Fruit fly (Drosophila melanogaster) whole organism, embryonic: ENCODE results near the gene Lamp1.

ENCODE experiments used
- Abd-B ChIP-seq: fragments of 200-800 bp; sonication (Bioruptor generic); optimal IDR thresholded peaks from 2 replicates; lab custom pipeline; 2018; ENCODE audit warnings: missing biosample characterization, mild to moderate bottlenecking, missing genetic modification characterization, moderate library complexity
- Adf1 ChIP-seq: fragments of 200-800 bp; sonication (Bioruptor generic); IDR thresholded peaks from 2 replicates; pipeline ENCODE4 v1.3.6; 2022; ENCODE audit warnings: missing biosample characterization, missing genetic modification characterization
- Bgb ChIP-seq: fragments of 200-800 bp; sonication (Bioruptor generic); IDR thresholded peaks from 2 replicates; pipeline ENCODE4 v1.3.6; 2022; ENCODE audit warnings: missing biosample characterization, missing genetic modification characterization; ENCODE audit not compliant: partially characterized antibody
- CG10209 ChIP-seq: fragments of 200-800 bp; sonication (Bioruptor generic); optimal IDR thresholded peaks from 3 replicates; lab custom pipeline; 2017; ENCODE audit warnings: missing biosample characterization, mild to moderate bottlenecking, missing genetic modification characterization, missing genetic modification reagents
- CG11085 ChIP-seq: fragments of 200-800 bp; sonication (Bioruptor generic); IDR thresholded peaks from 2 replicates; pipeline ENCODE4 v1.3.6; 2022; ENCODE audit warnings: missing biosample characterization, missing genetic modification characterization
- CG12155 ChIP-seq: fragments of 200-800 bp; sonication (Bioruptor generic); optimal IDR thresholded peaks from 3 replicates; lab custom pipeline; 2016; ENCODE audit warnings: missing biosample characterization, missing genetic modification characterization
- CG12236 ChIP-seq: fragments of 200-800 bp; sonication (Bioruptor generic); optimal IDR thresholded peaks from 2 replicates; lab custom pipeline; 2016; ENCODE audit warnings: missing biosample characterization, missing genetic modification characterization
- CG1233 ChIP-seq: fragments of 200-800 bp; sonication (Bioruptor generic); optimal IDR thresholded peaks from 4 replicates; lab custom pipeline; 2018; ENCODE audit warnings: missing biosample characterization, mild to moderate bottlenecking, missing genetic modification characterization
- CG14050 ChIP-seq: fragments of 200-800 bp; sonication (Bioruptor generic); IDR thresholded peaks from 3 replicates; pipeline ENCODE4 v1.3.6; 2022; ENCODE audit warnings: missing biosample characterization, missing genetic modification characterization
- CG15514 ChIP-seq: fragments of 200-800 bp; sonication (Bioruptor generic); optimal IDR thresholded peaks from 3 replicates; lab custom pipeline; 2017; ENCODE audit warnings: missing biosample characterization, missing genetic modification characterization, mild to moderate bottlenecking, moderate library complexity, missing genetic modification reagents
- CG2199 ChIP-seq: fragments of 200-800 bp; sonication (Bioruptor generic); IDR thresholded peaks from 3 replicates; pipeline ENCODE4 v1.3.6; 2022; ENCODE audit warnings: missing biosample characterization, missing genetic modification characterization
- CG2202 ChIP-seq: fragments of 200-800 bp; sonication (Bioruptor generic); optimal IDR thresholded peaks from 2 replicates; lab custom pipeline; 2018; ENCODE audit warnings: missing biosample characterization, mild to moderate bottlenecking, missing genetic modification characterization
- CG3065 ChIP-seq: fragments of 200-800 bp; sonication (Bioruptor generic); optimal IDR thresholded peaks from 2 replicates; lab custom pipeline; 2016; ENCODE audit warnings: missing biosample characterization, missing genetic modification characterization
- CG31441 ChIP-seq: fragments of 200-800 bp; sonication (Bioruptor generic); IDR thresholded peaks from 2 replicates; pipeline ENCODE4 v1.3.6; 2022; ENCODE audit warnings: missing biosample characterization, missing genetic modification characterization
- CG3163 ChIP-seq: fragments of 200-800 bp; sonication (Bioruptor generic); optimal IDR thresholded peaks from 3 replicates; lab custom pipeline; 2016; ENCODE audit warnings: missing biosample characterization, missing genetic modification characterization
- CG3281 ChIP-seq: fragments of 200-800 bp; sonication (Bioruptor generic); optimal IDR thresholded peaks from 3 replicates; lab custom pipeline; 2017; ENCODE audit warnings: missing biosample characterization, mild to moderate bottlenecking, missing genetic modification characterization
- CG33213 ChIP-seq: fragments of 200-800 bp; sonication (Bioruptor generic); optimal IDR thresholded peaks from 3 replicates; lab custom pipeline; 2016; ENCODE audit warnings: missing biosample characterization, missing genetic modification characterization
- CG34422 ChIP-seq: fragments of 200-800 bp; sonication (Bioruptor generic); IDR thresholded peaks from 3 replicates; pipeline ENCODE4 v1.3.6; 2022; ENCODE audit warnings: missing biosample characterization, missing genetic modification characterization
- CG42726 ChIP-seq: fragments of 200-800 bp; sonication (Bioruptor generic); IDR thresholded peaks from 2 replicates; pipeline ENCODE4 v1.3.6; 2022; ENCODE audit warnings: missing biosample characterization, missing genetic modification characterization; ENCODE audit not compliant: partially characterized antibody
- CG4360 ChIP-seq: fragments of 200-800 bp; sonication (Bioruptor generic); IDR thresholded peaks from 2 replicates; pipeline ENCODE4 v1.3.6; 2022; ENCODE audit warnings: missing biosample characterization, missing genetic modification characterization
- CG6689 ChIP-seq: fragments of 200-800 bp; sonication (Bioruptor generic); IDR thresholded peaks from 2 replicates; pipeline ENCODE4 v1.3.6; 2022; ENCODE audit warnings: missing biosample characterization, missing genetic modification characterization
- CG9932 ChIP-seq: fragments of 200-800 bp; sonication (Bioruptor generic); IDR thresholded peaks from 2 replicates; pipeline ENCODE4 v1.3.6; 2022; ENCODE audit warnings: missing biosample characterization, missing genetic modification characterization
- CTCF ChIP-seq: fragments of 200-800 bp; sonication (Bioruptor generic); optimal IDR thresholded peaks from 2 replicates; lab custom pipeline; 2017; ENCODE audit warnings: missing biosample characterization, mild to moderate bottlenecking, missing genetic modification characterization, moderate library complexity
- CoRest ChIP-seq: fragments of 200-800 bp; sonication (Bioruptor generic); optimal IDR thresholded peaks from 3 replicates; lab custom pipeline; 2018; ENCODE audit warnings: missing biosample characterization, mild to moderate bottlenecking, missing genetic modification characterization, moderate library complexity
- D19A ChIP-seq: fragments of 200-800 bp; optimal IDR thresholded peaks from 3 replicates; lab custom pipeline; 2019; ENCODE audit warnings: missing biosample characterization, mild to moderate bottlenecking, missing genetic modification characterization, moderate library complexity
- Dfd ChIP-seq, 2 experiments: fragments of >200 bp; optimal IDR thresholded peaks; 2 replicates each; lab custom pipeline; 2017; ENCODE audit warnings: missing biosample characterization in 2 of 2, missing genetic modification characterization in 2 of 2
- ERR ChIP-seq: fragments of 200-800 bp; sonication (Bioruptor generic); optimal IDR thresholded peaks from 2 replicates; lab custom pipeline; 2016; ENCODE audit warnings: missing biosample characterization, missing genetic modification characterization
- H2.0 ChIP-seq: fragments of 200-800 bp; sonication (Bioruptor generic); IDR thresholded peaks from 2 replicates; pipeline ENCODE4 v1.3.6; 2022; ENCODE audit warnings: missing biosample characterization, missing genetic modification characterization
- Hsf ChIP-seq: fragments of 200-800 bp; sonication (Bioruptor generic); optimal IDR thresholded peaks from 3 replicates; lab custom pipeline; 2016; ENCODE audit warnings: missing biosample characterization, missing genetic modification characterization
- MBD-R2 ChIP-seq: fragments of 200-800 bp; sonication (Bioruptor generic); IDR thresholded peaks from 2 replicates; pipeline ENCODE4 v1.3.6; 2022; ENCODE audit warnings: missing biosample characterization, missing genetic modification characterization
- Max ChIP-seq: fragments of 200-800 bp; sonication (Bioruptor generic); optimal IDR thresholded peaks from 2 replicates; lab custom pipeline; 2016; ENCODE audit warnings: missing biosample characterization, mild to moderate bottlenecking, missing genetic modification characterization
- Nf-YC ChIP-seq: fragments of 200-800 bp; optimal IDR thresholded peaks from 3 replicates; lab custom pipeline; 2019; ENCODE audit warnings: missing biosample characterization, mild to moderate bottlenecking, missing genetic modification characterization, moderate library complexity
- Scr ChIP-seq: fragments of 200-800 bp; sonication (Bioruptor generic); IDR thresholded peaks from 2 replicates; pipeline ENCODE4 v1.3.6; 2022; ENCODE audit warnings: missing biosample characterization, missing genetic modification characterization; ENCODE audit not compliant: partially characterized antibody
- Side ChIP-seq: fragments of 200-800 bp; sonication (Bioruptor generic); optimal IDR thresholded peaks from 2 replicates; lab custom pipeline; 2016; ENCODE audit warnings: missing biosample characterization, missing genetic modification characterization
- Sin3A ChIP-seq: fragments of >200 bp; optimal IDR thresholded peaks from 2 replicates; lab custom pipeline; 2018
- ab ChIP-seq: fragments of 200-800 bp; sonication (Bioruptor generic); optimal IDR thresholded peaks from 2 replicates; lab custom pipeline; 2016; ENCODE audit warnings: missing biosample characterization, missing genetic modification characterization
- chinmo ChIP-seq: fragments of 200-800 bp; sonication (Bioruptor generic); IDR thresholded peaks from 4 replicates; pipeline ENCODE4 v1.3.6; 2022; ENCODE audit warnings: missing biosample characterization, missing genetic modification characterization; ENCODE audit not compliant: partially characterized antibody
- cwo ChIP-seq: fragments of 200-800 bp; sonication (Bioruptor generic); optimal IDR thresholded peaks from 3 replicates; lab custom pipeline; 2017; ENCODE audit warnings: missing biosample characterization, missing genetic modification characterization, mild to moderate bottlenecking, moderate library complexity, missing genetic modification reagents
- dati ChIP-seq: fragments of 200-800 bp; sonication (Bioruptor generic); IDR thresholded peaks from 2 replicates; pipeline ENCODE4 v1.3.6; 2022; ENCODE audit warnings: missing biosample characterization, missing genetic modification characterization
- ems ChIP-seq: fragments of 200-800 bp; sonication (Bioruptor generic); optimal IDR thresholded peaks from 3 replicates; lab custom pipeline; 2016; ENCODE audit warnings: missing biosample characterization, missing genetic modification characterization
- fd64A ChIP-seq: fragments of 200-800 bp; sonication (Bioruptor generic); optimal IDR thresholded peaks from 3 replicates; lab custom pipeline; 2018; ENCODE audit warnings: missing biosample characterization, mild to moderate bottlenecking, missing genetic modification characterization
- jigr1 ChIP-seq: fragments of 200-800 bp; sonication (Bioruptor generic); IDR thresholded peaks from 3 replicates; pipeline ENCODE4 v1.3.6; 2022; ENCODE audit warnings: missing biosample characterization, missing genetic modification characterization
- jing ChIP-seq: fragments of 200-800 bp; sonication (Bioruptor generic); optimal IDR thresholded peaks from 2 replicates; lab custom pipeline; 2018; ENCODE audit warnings: missing biosample characterization, mild to moderate bottlenecking, missing genetic modification characterization
- oc ChIP-seq: fragments of 200-800 bp; sonication (Bioruptor generic); optimal IDR thresholded peaks from 2 replicates; lab custom pipeline; 2018; ENCODE audit warnings: missing biosample characterization, mild to moderate bottlenecking, missing genetic modification characterization, moderate library complexity
- onecut ChIP-seq: fragments of 200-800 bp; sonication (Bioruptor generic); IDR thresholded peaks from 2 replicates; pipeline ENCODE4 v1.3.6; 2022; ENCODE audit warnings: missing biosample characterization, missing genetic modification characterization
- p53 ChIP-seq: fragments of 200-800 bp; sonication (Bioruptor generic); optimal IDR thresholded peaks from 2 replicates; lab custom pipeline; 2016; ENCODE audit warnings: missing biosample characterization, missing genetic modification characterization
- pzg ChIP-seq: fragments of 200-800 bp; sonication (Bioruptor generic); optimal IDR thresholded peaks from 3 replicates; lab custom pipeline; 2018; ENCODE audit warnings: missing biosample characterization, mild to moderate bottlenecking, missing genetic modification characterization, moderate library complexity
- row ChIP-seq: fragments of 200-800 bp; sonication (Bioruptor generic); IDR thresholded peaks from 3 replicates; pipeline ENCODE4 v1.3.6; 2022; ENCODE audit warnings: missing biosample characterization, missing genetic modification characterization
- scrt ChIP-seq: fragments of 200-800 bp; sonication (Bioruptor generic); optimal IDR thresholded peaks from 2 replicates; lab custom pipeline; 2018; ENCODE audit warnings: missing biosample characterization, mild to moderate bottlenecking, missing genetic modification characterization, moderate library complexity
- sisA ChIP-seq: fragments of 200-800 bp; sonication (Bioruptor generic); IDR thresholded peaks from 2 replicates; pipeline ENCODE4 v1.3.6; 2022; ENCODE audit warnings: missing biosample characterization, missing genetic modification characterization
- tio ChIP-seq: fragments of 200-800 bp; sonication (Bioruptor generic); optimal IDR thresholded peaks from 2 replicates; lab custom pipeline; 2017; ENCODE audit warnings: missing biosample characterization, missing genetic modification characterization, inconsistent platforms
- twi ChIP-seq: fragments of 200-800 bp; optimal IDR thresholded peaks from 2 replicates; lab custom pipeline; 2019; ENCODE audit warnings: missing biosample characterization, mild to moderate bottlenecking, missing genetic modification characterization, moderate library complexity
- usp ChIP-seq: fragments of >200 bp; optimal IDR thresholded peaks from 2 replicates; lab custom pipeline; 2017; ENCODE audit warnings: missing biosample characterization, missing genetic modification characterization
- zen ChIP-seq: fragments of 200-800 bp; sonication (Bioruptor generic); optimal IDR thresholded peaks from 3 replicates; lab custom pipeline; 2018; ENCODE audit warnings: missing biosample characterization, mild to moderate bottlenecking, missing genetic modification characterization, moderate library complexity

Lamp1 gene

dm6 chr2L:21624472-21624787, 51.2 kb downstream of the Lamp1 start (continued):
- TF ChIP-seq sisA (no peak), MBD-R2 (GFP tag; lab: Robert Waterston, UW) (no peak; the same call in 1 of the 2 replicates), Max (GFP tag; lab: Kevin White, UChicago) (no peak), pzg (GFP tag; lab: Kevin White, UChicago) (peak; percentile 16), zen (no peak), H2.0 (GFP tag; lab: Robert Waterston, UW) (no peak), scrt (GFP tag; lab: Kevin White, UChicago) (no peak), cwo (no peak), usp (GFP tag; lab: Kevin White, UChicago) (no peak), CG3065 (GFP tag; lab: Kevin White, UChicago) (no peak), D19A (tag; lab: Kevin White, UChicago) (no peak), oc (tag; lab: Kevin White, UChicago) (no peak), CoRest (tag; lab: Kevin White, UChicago) (no peak), Sin3A (lab: Kevin White, UChicago) (no peak), Nf-YC (tag; lab: Kevin White, UChicago) (no peak), twi (no peak), CG33213 (GFP tag; lab: Kevin White, UChicago) (no peak), CG1233 (GFP tag; lab: Kevin White, UChicago) (no peak), jing (GFP tag; lab: Kevin White, UChicago) (no peak), CG12236 (GFP tag; lab: Kevin White, UChicago) (no peak), jigr1 (GFP tag; lab: Robert Waterston, UW) (no peak), dati (no peak), Scr (GFP tag; lab: Robert Waterston, UW) (peak; percentile 58; the same call in 1 of the 2 replicates), Bgb (GFP tag; lab: Robert Waterston, UW) (peak; percentile 26), CG4360 (no peak), Adf1 (GFP tag; lab: Robert Waterston, UW) (no peak), CG42726 (GFP tag; lab: Robert Waterston, UW) (peak; percentile 37; the same call in 1 of the 2 replicates), ERR (GFP tag; lab: Kevin White, UChicago) (no peak), CG3163 (GFP tag; lab: Kevin White, UChicago) (no peak), CG34422 (no peak), CG2202 (tag; lab: Kevin White, UChicago) (no peak), CG11085 (no peak), row (GFP tag; lab: Robert Waterston, UW) (peak; percentile 41; the same call in 2 of the 3 replicates), Abd-B (GFP tag; lab: Kevin White, UChicago) (no peak), onecut (no peak), fd64A (no peak), CG15514 (GFP tag; lab: Kevin White, UChicago) (peak; percentile 5), ab (GFP tag; lab: Kevin White, UChicago) (no peak), CG3281 (no peak), CG6689 (no peak), CG12155 (GFP tag; lab: Kevin White, UChicago) (no peak), chinmo (0 out of 4 replicates have a peak, but pooled peaks have one; percentile 10), CG31441 (GFP tag; lab: Robert Waterston, UW) (no peak), ems (GFP tag; lab: Kevin White, UChicago) (no peak), Hsf (GFP tag; lab: Kevin White, UChicago) (no peak), Dfd (GFP tag; optimal IDR thresholded peaks at IDR 0.05; lab: Kevin White, UChicago) (no peak), Side (GFP tag; lab: Kevin White, UChicago) (no peak), CG2199 (GFP tag; lab: Robert Waterston, UW) (no peak), CG14050 (no peak), CTCF (GFP tag; lab: Kevin White, UChicago) (no peak), CG9932 (GFP tag; lab: Robert Waterston, UW) (no peak), tio (no peak), p53 (GFP tag; lab: Kevin White, UChicago) (no peak), CG10209 (no peak)
